Fruit fly (Drosophila melanogaster) Kc167 (cell line): ENCODE results near the gene Or1a.

Experiments used
- Myc ChIP-seq: fragments of >200 bp; optimal IDR thresholded peaks from 2 replicates; lab custom pipeline; 2017; ENCODE audit warnings: missing external identifiers
- h ChIP-seq: fragments of >200 bp; optimal IDR thresholded peaks from 3 replicates; lab custom pipeline; 2018; ENCODE audit warnings: missing external identifiers
- insv ChIP-seq: fragments of >200 bp; optimal IDR thresholded peaks from 3 replicates; lab custom pipeline; 2018; ENCODE audit warnings: missing external identifiers
- psq ChIP-seq: fragments of >200 bp; optimal IDR thresholded peaks from 2 replicates; lab custom pipeline; 2017; ENCODE audit warnings: missing external identifiers
- ttk ChIP-seq: sonication (Bioruptor generic); optimal IDR thresholded peaks from 2 replicates; lab custom pipeline; 2017; ENCODE audit warnings: missing external identifiers

DNA sequence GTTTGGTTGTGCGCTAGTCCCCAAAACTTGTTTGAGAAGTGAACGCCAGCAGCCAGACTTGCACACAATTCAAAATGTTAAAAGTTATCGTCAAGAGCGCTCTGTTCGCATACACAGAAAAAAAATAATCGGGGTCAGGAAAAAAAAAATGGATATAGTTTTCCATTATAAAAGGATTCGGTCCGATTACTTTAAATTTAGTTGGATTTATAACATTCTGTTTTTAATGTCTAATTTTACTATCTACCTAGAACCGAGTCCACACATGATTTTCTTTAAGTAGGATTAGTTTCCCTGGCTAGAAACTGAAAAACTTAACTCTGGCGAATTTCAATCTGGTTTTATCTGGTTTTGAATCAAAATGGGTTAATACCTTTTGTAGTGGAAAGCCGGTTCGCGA, 30.3 kb downstream of the Or1a start:
- no peak for TF ChIP-seq Myc (lab: Kevin White, UChicago)
- TF ChIP-seq psq (lab: Kevin White, UChicago) = no peak
- no peak for TF ChIP-seq h (lab: Kevin White, UChicago)
- TF ChIP-seq insv (lab: Kevin White, UChicago) = no peak
- no peak for TF ChIP-seq ttk
